Worm (Caenorhabditis elegans) whole organism, L4/young adult: ENCODE results near the gene B0336.7.

Experiments
- W03F9.2 ChIP-seq: fragments of 150-350 bp; optimal IDR thresholded peaks from 2 replicates; lab custom pipeline; 2014; ENCODE audit warnings: missing biosample characterization, missing genetic modification characterization
- dao-5 ChIP-seq: sonication (generic microtip); optimal IDR thresholded peaks from 2 replicates; lab custom pipeline; 2016; ENCODE audit warnings: missing genotype, missing genetic modification characterization, moderate library complexity, missing compliant biosample characterization
- him-1 ChIP-seq: sonication (generic microtip); optimal IDR thresholded peaks from 2 replicates; lab custom pipeline; 2016; ENCODE audit warnings: missing genotype, missing genetic modification reagents, missing genetic modification characterization, missing compliant biosample characterization

B0336.7 gene

ce11 chrIII:5710045-5710444, 12.9 kb upstream of the B0336.7 start, which contains the start of gene B0336.12:
Gene B0336.12, minus strand, starts transcription at chrIII:5710145.
- TF ChIP-seq dao-5 (tag; lab: Kevin White, UChicago) (no peak), W03F9.2 (tag; lab: Kevin White, UChicago) (no peak), him-1 (no peak)

ce11 chrIII:5709224-5709623, 12.1 kb upstream of the B0336.7 start, which contains the start of gene hpo-28:
Gene hpo-28, minus strand, starts transcription at chrIII:5709324.
- TF ChIP-seq W03F9.2 (tag; lab: Kevin White, UChicago) (no peak), him-1 (no peak), dao-5 (tag; lab: Kevin White, UChicago) (no peak)

ce11 chrIII:5708024-5708423, 10.9 kb upstream of the B0336.7 start:
- no peak for TF ChIP-seq W03F9.2 (tag; lab: Kevin White, UChicago)
- no peak for TF ChIP-seq dao-5 (tag; lab: Kevin White, UChicago)
- TF ChIP-seq him-1: no peak

ce11 chrIII:5707546-5707945, 10.4 kb upstream of the B0336.7 start:
- TF ChIP-seq him-1: no peak
- no peak for TF ChIP-seq W03F9.2 (tag; lab: Kevin White, UChicago)
- no peak for TF ChIP-seq dao-5 (tag; lab: Kevin White, UChicago)

ce11 chrIII:5706077-5706627, 9.0 kb upstream of the B0336.7 start, which contains the start of gene rpl-23:
Gene rpl-23, minus strand, starts transcription at chrIII:5706127.
- TF ChIP-seq him-1 (peak; percentile 52), dao-5 (tag; lab: Kevin White, UChicago) (no peak), W03F9.2 (tag; lab: Kevin White, UChicago) (peak; percentile 94)

ce11 chrIII:5705228-5705888, 8.2 kb upstream of the B0336.7 start, which contains the start of gene swp-1:
Gene swp-1, minus strand, starts transcription at chrIII:5705525.
- no peak for TF ChIP-seq dao-5 (tag; lab: Kevin White, UChicago)

ce11 chrIII:5701491-5701890, 4.3 kb upstream of the B0336.7 start:
- TF ChIP-seq him-1: no peak
- no peak for TF ChIP-seq W03F9.2 (tag; lab: Kevin White, UChicago)
- TF ChIP-seq dao-5 (tag; lab: Kevin White, UChicago): no peak

ce11 chrIII:5697963-5698730, 981 bp upstream of the B0336.7 start, which contains the start of the genes lgg-3 and rgs-5:
Gene lgg-3, minus strand, starts transcription at chrIII:5698013.
Gene rgs-5, plus strand, starts transcription at chrIII:5698555.
- TF ChIP-seq W03F9.2 (tag; lab: Kevin White, UChicago) (peak; percentile 73), him-1 (no peak)

ce11 chrIII:5693736-5694135, 3.4 kb downstream of the B0336.7 start, which contains the start of gene B0336.13:
Gene B0336.13, plus strand, starts transcription at chrIII:5694036.
- TF ChIP-seq W03F9.2 (tag; lab: Kevin White, UChicago) (no peak), dao-5 (tag; lab: Kevin White, UChicago) (no peak), him-1 (no peak)

ce11 chrIII:5692690-5693089, 4.5 kb downstream of the B0336.7 start, which contains the start of the genes abi-1 and arle-14:
Gene abi-1, minus strand, starts transcription at chrIII:5692740.
Gene arle-14, plus strand, starts transcription at chrIII:5692906.
- TF ChIP-seq dao-5 (tag; lab: Kevin White, UChicago) (no peak), him-1 (no peak), W03F9.2 (tag; lab: Kevin White, UChicago) (peak; percentile 2)

- TF ChIP-seq dao-5 (tag; lab: Kevin White, UChicago): no peak
- no peak for TF ChIP-seq him-1
- no peak for TF ChIP-seq W03F9.2 (tag; lab: Kevin White, UChicago)
These were observed 5.3 kb downstream of the B0336.7 start for ce11 chrIII:5691826-5692225.

- TF ChIP-seq him-1 (no peak), dao-5 (tag; lab: Kevin White, UChicago) (no peak), W03F9.2 (tag; lab: Kevin White, UChicago) (no peak)
These were observed 8.9 kb downstream of the B0336.7 start for ce11 chrIII:5688246-5688645.

- TF ChIP-seq dao-5 (tag; lab: Kevin White, UChicago) (no peak), him-1 (no peak)
These were observed 13.2 kb downstream of the B0336.7 start, which contains the start of gene rcan-1 for ce11 chrIII:5683998-5684397. Gene rcan-1, minus strand, starts transcription at chrIII:5684098.

- no peak for TF ChIP-seq W03F9.2 (tag; lab: Kevin White, UChicago)
- no peak for TF ChIP-seq dao-5 (tag; lab: Kevin White, UChicago)
- no peak for TF ChIP-seq him-1
These were observed 17.0 kb downstream of the B0336.7 start, which contains the start of gene pst-2 for ce11 chrIII:5680141-5680540. Gene pst-2, plus strand, starts transcription at chrIII:5680433.
